Fruit fly (Drosophila melanogaster): ENCODE data around the gene Sec23.
A peak's percentile ranks its signal among the peaks of the same experiment; 100 is the strongest.

Sec23 gene

dm6 chr3R:5669740-5670659 lies 21.1 kb downstream of the Sec23 start:
- TF ChIP-seq psq (GFP tag; optimal IDR thresholded peaks at IDR 0.05) (peak; percentile 60), lola (GFP tag; optimal IDR thresholded peaks at IDR 0.05) (no peak), sage (GFP tag; optimal IDR thresholded peaks at IDR 0.05) (no peak)

- TF ChIP-seq br (GFP tag; optimal IDR thresholded peaks at IDR 0.05) (no peak), Rel (GFP tag; optimal IDR thresholded peaks at IDR 0.05) (no peak), Rel (tag; optimal IDR thresholded peaks at IDR 0.05) (no peak), Hnf4 (GFP tag; optimal IDR thresholded peaks at IDR 0.05) (peak; percentile 36), psq (GFP tag; optimal IDR thresholded peaks at IDR 0.05) (peak; percentile 85), h (GFP tag; optimal IDR thresholded peaks at IDR 0.05) (no peak), rgr (GFP tag; optimal IDR thresholded peaks at IDR 0.05) (peak; percentile 4), lola (GFP tag; optimal IDR thresholded peaks at IDR 0.05) (no peak), tai (GFP tag; optimal IDR thresholded peaks at IDR 0.05) (no peak), CG32264 (GFP tag; optimal IDR thresholded peaks at IDR 0.05) (no peak), woc (GFP tag; optimal IDR thresholded peaks at IDR 0.05) (no peak), Jra (GFP tag; optimal IDR thresholded peaks at IDR 0.05) (peak; percentile 17), Dfd (GFP tag; optimal IDR thresholded peaks at IDR 0.05) (no peak), usp (GFP tag; optimal IDR thresholded peaks at IDR 0.05) (no peak), CrebA (GFP tag; optimal IDR thresholded peaks at IDR 0.05; ENCODE audit: borderline replicate concordance) (no peak), foxo (GFP tag; optimal IDR thresholded peaks at IDR 0.05) (peak in 1 of 2 experiments; percentile 8), dl (GFP tag; optimal IDR thresholded peaks at IDR 0.05; ENCODE audit: insufficient read depth in 1 of 2, partially characterized antibody in 2 of 2) (no peak), pan (optimal IDR thresholded peaks at IDR 0.05) (no peak), brk (GFP tag; optimal IDR thresholded peaks at IDR 0.05) (peak; percentile 12), CG9705 (GFP tag; optimal IDR thresholded peaks at IDR 0.05) (no peak), Hr78 (GFP tag; optimal IDR thresholded peaks at IDR 0.05) (no peak), Myc (optimal IDR thresholded peaks at IDR 0.05) (no peak), N (GFP tag; optimal IDR thresholded peaks at IDR 0.05) (no peak), GATAd (GFP tag; optimal IDR thresholded peaks at IDR 0.05) (no peak), sv (GFP tag; optimal IDR thresholded peaks at IDR 0.05) (no peak), Hr83 (GFP tag; optimal IDR thresholded peaks at IDR 0.05; ENCODE audit: poor library complexity, severe bottlenecking) (no peak), ey (GFP tag; optimal IDR thresholded peaks at IDR 0.05) (no peak), Abd-B (GFP tag; optimal IDR thresholded peaks at IDR 0.05) (no peak), dmrt93B (GFP tag; optimal IDR thresholded peaks at IDR 0.05) (no peak), HLH106 (tag; optimal IDR thresholded peaks at IDR 0.05) (no peak), jim (GFP tag; optimal IDR thresholded peaks at IDR 0.05) (peak; percentile 46), OdsH (GFP tag; optimal IDR thresholded peaks at IDR 0.05) (no peak), fru (GFP tag; optimal IDR thresholded peaks at IDR 0.05) (peak; percentile 11), dsf (GFP tag; optimal IDR thresholded peaks at IDR 0.05; ENCODE audit: borderline replicate concordance) (no peak), Mio (GFP tag; optimal IDR thresholded peaks at IDR 0.05) (peak; percentile 6), Dif (GFP tag; optimal IDR thresholded peaks at IDR 0.05; ENCODE audit: partially characterized antibody) (no peak), Vsx2 (GFP tag; optimal IDR thresholded peaks at IDR 0.05; ENCODE audit: partially characterized antibody) (no peak), Sp1 (GFP tag; optimal IDR thresholded peaks at IDR 0.05) (no peak), sage (GFP tag; optimal IDR thresholded peaks at IDR 0.05) (no peak)
Observed at dm6 chr3R:5670660-5671264, 21.9 kb downstream of the Sec23 start.

Measured in whole organism, wandering third instar larva.